Fruit fly (Drosophila melanogaster): Measurements from ENCODE around the gene CG14445.

The CG14445 gene

DNA sequence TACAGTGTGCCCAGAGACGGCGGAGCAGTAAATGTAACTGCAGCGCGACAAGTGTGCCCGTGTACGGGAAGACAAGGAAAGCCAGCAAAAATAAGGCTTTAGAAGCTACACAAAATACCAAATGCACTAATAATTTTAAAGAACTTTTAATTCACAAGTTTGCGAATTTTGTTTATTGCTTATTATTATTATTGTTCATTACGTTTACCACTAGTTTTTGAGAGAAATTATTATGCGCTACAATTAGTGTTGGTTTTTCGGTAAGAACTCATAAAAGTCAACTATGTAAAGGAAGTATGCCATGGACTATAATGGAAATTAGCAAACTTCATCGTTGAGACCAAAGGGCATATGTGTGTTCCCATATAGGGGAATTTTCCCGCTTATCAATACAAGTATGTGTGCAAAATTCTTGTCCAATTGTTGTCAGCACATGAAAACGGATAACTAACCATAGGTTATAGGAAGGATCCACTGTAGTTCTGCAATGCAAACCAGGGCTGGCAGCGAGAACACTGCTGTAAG is 30.1 kb downstream of the CG14445 start, which contains the start of gene schlank (continued):
- TF ChIP-seq ERR (GFP tag; optimal IDR thresholded peaks at IDR 0.05) (peak; percentile 46), Ada2b (GFP tag; IDR thresholded peaks at IDR 0.05) (peak; percentile 56), CG31365 (tag; optimal IDR thresholded peaks at IDR 0.05) (no peak), CG9932 (GFP tag; IDR thresholded peaks at IDR 0.05) (peak; percentile 70), sc (optimal IDR thresholded peaks at IDR 0.05) (no peak), sc (GFP tag; optimal IDR thresholded peaks at IDR 0.05) (no peak), CG8388 (GFP tag; optimal IDR thresholded peaks at IDR 0.05) (peak; percentile 52), CG6254 (GFP tag; optimal IDR thresholded peaks at IDR 0.05) (no peak), CG6689 (GFP tag; IDR thresholded peaks at IDR 0.05) (peak; percentile 67), al (GFP tag; IDR thresholded peaks at IDR 0.05) (no peak; the same call in 1 of the 2 replicates), Rx (GFP tag; IDR thresholded peaks at IDR 0.05) (peak; percentile 37; the same call in 1 of the 2 replicates), shn (GFP tag; optimal IDR thresholded peaks at IDR 0.05) (peak; percentile 55), CG2712 (tag; optimal IDR thresholded peaks at IDR 0.05) (peak; percentile 54), CG9215 (GFP tag; IDR thresholded peaks at IDR 0.05) (peak; percentile 48; the same call in 1 of the 2 replicates), kay (GFP tag; optimal IDR thresholded peaks at IDR 0.05) (no peak), CG34376 (GFP tag; optimal IDR thresholded peaks at IDR 0.05) (no peak), H2.0 (GFP tag; IDR thresholded peaks at IDR 0.05) (peak; percentile 63), ap (GFP tag; IDR thresholded peaks at IDR 0.05) (0 out of 2 replicates have a peak, but pooled peaks have one; percentile 42), CG13296 (GFP tag; optimal IDR thresholded peaks at IDR 0.05) (peak; percentile 31), CG17328 (GFP tag; IDR thresholded peaks at IDR 0.05) (peak; percentile 18; the same call in 1 of the 2 replicates), Spps (tag; optimal IDR thresholded peaks at IDR 0.05) (no peak), CG4282 (GFP tag; optimal IDR thresholded peaks at IDR 0.05) (peak; percentile 38), Gsc (GFP tag; IDR thresholded peaks at IDR 0.05) (no peak), Fer2 (tag; optimal IDR thresholded peaks at IDR 0.05) (no peak), CG12942 (GFP tag; optimal IDR thresholded peaks at IDR 0.05) (peak; percentile 29), pho (GFP tag; optimal IDR thresholded peaks at IDR 0.05) (peak; percentile 56), crp (GFP tag; optimal IDR thresholded peaks at IDR 0.05) (no peak), CG10979 (tag; optimal IDR thresholded peaks at IDR 0.05) (peak; percentile 26), pan (optimal IDR thresholded peaks at IDR 0.05) (no peak), pan (GFP tag; optimal IDR thresholded peaks at IDR 0.05 in 1 of 2, IDR thresholded peaks at IDR 0.05 in 1 of 2) (peak in 1 of 2 experiments; percentile 68), Atf6 (GFP tag; IDR thresholded peaks at IDR 0.05) (peak; percentile 53; the same call in 1 of the 2 replicates), CG8089 (GFP tag; optimal IDR thresholded peaks at IDR 0.05) (peak; percentile 47), Mad (GFP tag; optimal IDR thresholded peaks at IDR 0.05) (no peak), CG1024 (GFP tag; IDR thresholded peaks at IDR 0.05) (peak; percentile 43; the same call in 1 of the 2 replicates), caup (GFP tag; optimal IDR thresholded peaks at IDR 0.05; ENCODE audit: severe bottlenecking) (peak; percentile 20), Stat92E (GFP tag; optimal IDR thresholded peaks at IDR 0.05) (peak in 1 of 3 experiments; percentile 19), CG30020 (tag; optimal IDR thresholded peaks at IDR 0.05) (peak; percentile 38), BEAF-32 (GFP tag; optimal IDR thresholded peaks at IDR 0.05) (peak; percentile 33), chif (GFP tag; optimal IDR thresholded peaks at IDR 0.05) (peak; percentile 8 to 46), grau (tag; optimal IDR thresholded peaks at IDR 0.05) (peak; percentile 99), Awh (GFP tag; IDR thresholded peaks at IDR 0.05) (peak; percentile 56), CG10431 (GFP tag; optimal IDR thresholded peaks at IDR 0.05) (no peak), CG43689 (GFP tag; IDR thresholded peaks at IDR 0.05) (no peak), CG9437 (GFP tag; optimal IDR thresholded peaks at IDR 0.05) (peak; percentile 13), HHEX (GFP tag; optimal IDR thresholded peaks at IDR 0.05) (peak; percentile 12), CG6791 (GFP tag; IDR thresholded peaks at IDR 0.05; ENCODE audit: partially characterized antibody) (no peak), Oli (tag; optimal IDR thresholded peaks at IDR 0.05) (peak; percentile 52), inv (GFP tag; IDR thresholded peaks at IDR 0.05; ENCODE audit: partially characterized antibody) (no peak), hkb (optimal IDR thresholded peaks at IDR 0.05) (no peak), hkb (GFP tag; IDR thresholded peaks at IDR 0.05) (no peak)

Measured in whole organism, embryonic.